Fruit fly (Drosophila melanogaster): ENCODE data around the gene GIIIspla2.

The GIIIspla2 gene

dm6 chrX:8147649-8148048 lies 9.8 kb upstream of the GIIIspla2 start, which contains the start of gene CG15336:
CG15336 (plus strand) TSS chrX:8147949.
- TF ChIP-seq h (optimal IDR thresholded peaks at IDR 0.05) (no peak), psq (optimal IDR thresholded peaks at IDR 0.05) (no peak), Myc (optimal IDR thresholded peaks at IDR 0.05) (no peak), ttk (optimal IDR thresholded peaks at IDR 0.05) (no peak), Sin3A (optimal IDR thresholded peaks at IDR 0.05) (no peak), insv (optimal IDR thresholded peaks at IDR 0.05) (no peak)

- TF ChIP-seq Myc (optimal IDR thresholded peaks at IDR 0.05), result no peak
- TF ChIP-seq insv (optimal IDR thresholded peaks at IDR 0.05), result no peak
- no peak for TF ChIP-seq h (optimal IDR thresholded peaks at IDR 0.05)
- TF ChIP-seq Sin3A (optimal IDR thresholded peaks at IDR 0.05), result no peak
- no peak for TF ChIP-seq ttk (optimal IDR thresholded peaks at IDR 0.05)
- no peak for TF ChIP-seq psq (optimal IDR thresholded peaks at IDR 0.05)
Observed at dm6 chrX:8148556-8148955, 8.9 kb upstream of the GIIIspla2 start, which contains the start of gene CG10959. CG10959 (plus strand) TSS chrX:8148783.

DNA sequence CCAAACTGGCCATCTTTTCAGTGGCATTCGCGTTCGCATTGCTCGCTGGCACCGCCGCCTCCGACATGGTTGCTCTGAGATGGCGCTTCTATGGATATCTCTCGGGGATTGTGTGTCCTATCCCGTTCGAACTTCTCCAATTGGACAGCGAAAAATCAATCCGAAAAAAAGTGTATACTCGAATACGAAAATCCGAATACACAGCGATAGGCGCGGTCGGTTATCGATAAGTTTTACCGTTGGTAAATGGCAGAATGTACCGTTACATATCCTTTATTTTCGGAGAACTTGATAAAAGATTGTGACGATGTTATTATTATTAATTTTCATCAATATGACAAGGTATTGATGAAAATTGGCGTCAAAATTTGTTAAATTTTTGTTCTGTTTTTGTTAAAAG lies 5.4 kb upstream of the GIIIspla2 start, which contains the start of gene Gbeta5:
TSS of gene Gbeta5 (minus strand) at position 199 of the 400 bp plus-strand sequence.
- TF ChIP-seq Sin3A (optimal IDR thresholded peaks at IDR 0.05) (no peak), ttk (optimal IDR thresholded peaks at IDR 0.05) (no peak), insv (optimal IDR thresholded peaks at IDR 0.05) (no peak)

- TF ChIP-seq Myc (optimal IDR thresholded peaks at IDR 0.05) (no peak), psq (optimal IDR thresholded peaks at IDR 0.05) (no peak), Sin3A (optimal IDR thresholded peaks at IDR 0.05) (no peak), insv (optimal IDR thresholded peaks at IDR 0.05) (no peak), ttk (optimal IDR thresholded peaks at IDR 0.05) (no peak), h (optimal IDR thresholded peaks at IDR 0.05) (no peak)
Observed at dm6 chrX:8152718-8153117, 4.7 kb upstream of the GIIIspla2 start, which contains the start of gene CG18262. CG18262 (plus strand) TSS chrX:8152948.

dm6 chrX:8158942-8159472 lies 1.6 kb downstream of the GIIIspla2 start:
- no peak for TF ChIP-seq Sin3A (optimal IDR thresholded peaks at IDR 0.05)

- TF ChIP-seq Myc (optimal IDR thresholded peaks at IDR 0.05) (no peak), ttk (optimal IDR thresholded peaks at IDR 0.05) (no peak), psq (optimal IDR thresholded peaks at IDR 0.05) (no peak), h (optimal IDR thresholded peaks at IDR 0.05) (no peak), insv (optimal IDR thresholded peaks at IDR 0.05) (no peak), Sin3A (optimal IDR thresholded peaks at IDR 0.05) (no peak)
Observed at dm6 chrX:8159754-8160153, 2.3 kb downstream of the GIIIspla2 start, which contains the start of gene CG15337. CG15337 (plus strand) TSS chrX:8160054.

DNA sequence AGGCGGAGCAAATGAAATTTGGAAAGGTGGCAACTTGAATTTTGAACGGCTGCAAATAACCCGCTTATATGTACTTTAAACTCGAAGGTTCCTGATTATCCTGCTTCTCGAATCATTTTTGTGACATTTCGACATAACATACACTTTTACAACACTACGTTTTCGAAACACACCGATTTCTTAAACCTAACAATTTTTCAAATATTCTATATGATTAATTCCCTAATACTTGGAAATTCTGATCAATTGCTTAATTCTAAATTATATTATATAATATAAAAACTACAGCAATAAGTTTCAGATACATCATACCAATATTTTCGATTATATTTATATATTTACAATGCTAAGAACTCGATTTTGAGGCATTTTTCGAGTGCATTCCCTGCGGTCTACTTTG lies 5.3 kb downstream of the GIIIspla2 start, which contains the start of gene CG10761:
TSS of gene CG10761 (minus strand) at position 101 of the 400 bp plus-strand sequence.
- TF ChIP-seq insv (optimal IDR thresholded peaks at IDR 0.05) (no peak), Sin3A (optimal IDR thresholded peaks at IDR 0.05) (no peak), h (optimal IDR thresholded peaks at IDR 0.05) (no peak), ttk (optimal IDR thresholded peaks at IDR 0.05) (no peak), psq (optimal IDR thresholded peaks at IDR 0.05) (no peak), Myc (optimal IDR thresholded peaks at IDR 0.05) (no peak)

DNA sequence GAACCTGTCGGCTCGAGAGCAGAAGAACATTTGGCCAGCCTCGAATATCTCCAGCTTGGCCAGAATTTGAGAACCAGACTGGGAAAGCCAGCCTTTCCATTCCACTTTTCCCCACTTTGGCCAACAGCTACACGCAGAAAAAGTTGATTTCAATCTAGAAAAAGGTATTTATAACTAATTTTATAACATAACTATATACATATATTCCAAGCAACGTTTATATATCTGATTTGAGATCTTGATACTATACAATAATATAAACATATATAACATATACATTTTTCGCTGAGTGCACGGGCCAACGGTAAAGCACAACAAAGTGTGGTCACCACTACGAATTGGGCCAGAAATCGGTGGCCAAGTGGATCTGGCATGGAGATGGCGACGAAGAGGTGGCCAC lies 6.0 kb downstream of the GIIIspla2 start:
- TF ChIP-seq Sin3A (optimal IDR thresholded peaks at IDR 0.05) (no peak), Myc (optimal IDR thresholded peaks at IDR 0.05) (no peak), h (optimal IDR thresholded peaks at IDR 0.05) (no peak), insv (optimal IDR thresholded peaks at IDR 0.05) (no peak), ttk (optimal IDR thresholded peaks at IDR 0.05) (no peak), psq (optimal IDR thresholded peaks at IDR 0.05) (no peak)

- TF ChIP-seq Sin3A (optimal IDR thresholded peaks at IDR 0.05) (no peak), h (optimal IDR thresholded peaks at IDR 0.05) (no peak), insv (optimal IDR thresholded peaks at IDR 0.05) (no peak), psq (optimal IDR thresholded peaks at IDR 0.05) (no peak), ttk (optimal IDR thresholded peaks at IDR 0.05) (no peak), Myc (optimal IDR thresholded peaks at IDR 0.05) (no peak)
Observed at dm6 chrX:8165608-8166007, 8.2 kb downstream of the GIIIspla2 start, which contains the start of gene Or7a. Or7a (minus strand) TSS chrX:8165708.

dm6 chrX:8170166-8170565 lies 12.7 kb downstream of the GIIIspla2 start, which contains the start of gene CG2278:
CG2278 (minus strand) TSS chrX:8170266.
- no peak for TF ChIP-seq psq (optimal IDR thresholded peaks at IDR 0.05)
- TF ChIP-seq ttk (optimal IDR thresholded peaks at IDR 0.05), result no peak
- TF ChIP-seq Sin3A (optimal IDR thresholded peaks at IDR 0.05), result no peak
- TF ChIP-seq insv (optimal IDR thresholded peaks at IDR 0.05), result no peak
- TF ChIP-seq h (optimal IDR thresholded peaks at IDR 0.05), result no peak
- TF ChIP-seq Myc (optimal IDR thresholded peaks at IDR 0.05), result no peak

- TF ChIP-seq Myc (optimal IDR thresholded peaks at IDR 0.05) (no peak), insv (optimal IDR thresholded peaks at IDR 0.05) (no peak), psq (optimal IDR thresholded peaks at IDR 0.05) (no peak), h (optimal IDR thresholded peaks at IDR 0.05) (no peak), Sin3A (optimal IDR thresholded peaks at IDR 0.05) (no peak), ttk (optimal IDR thresholded peaks at IDR 0.05) (no peak)
Observed at dm6 chrX:8176291-8177029, 19.0 kb downstream of the GIIIspla2 start.

dm6 chrX:8177030-8177349 lies 19.6 kb downstream of the GIIIspla2 start, which contains the start of gene slpr:
slpr (minus strand) TSS chrX:8177185.
- TF ChIP-seq psq (optimal IDR thresholded peaks at IDR 0.05) (no peak), Sin3A (optimal IDR thresholded peaks at IDR 0.05) (no peak), ttk (optimal IDR thresholded peaks at IDR 0.05) (no peak), Myc (optimal IDR thresholded peaks at IDR 0.05) (no peak), h (optimal IDR thresholded peaks at IDR 0.05) (no peak), insv (optimal IDR thresholded peaks at IDR 0.05) (no peak)
